Worm (Caenorhabditis elegans) whole organism, L1 larva: ENCODE measurements around the gene hlh-29.
"Not testable (repeated sequence)": the region's sequence is repeated elsewhere in the genome, so short reads cannot be mapped to it uniquely, and the experiment has no call there.

Source experiments
- F16B12.6 ChIP-seq: fragments of 150-350 bp; optimal IDR thresholded peaks from 2 replicates; lab custom pipeline; 2014; ENCODE audit warnings: missing biosample characterization, missing genetic modification characterization
- aly-2 ChIP-seq: fragments of 150-350 bp; optimal IDR thresholded peaks from 2 replicates; lab custom pipeline; 2014; ENCODE audit warnings: missing biosample characterization, missing genetic modification characterization
- ceh-90 ChIP-seq: sonication (generic microtip); optimal IDR thresholded peaks from 2 replicates; lab custom pipeline; 2016; ENCODE audit warnings: missing genetic modification characterization, missing compliant biosample characterization
- efl-1 ChIP-seq, 4 experiments: fragments of 150-350 bp; optimal IDR thresholded peaks in 3 of 4; peaks in 1 of 4; 1 replicate in 1 of 4; 2 replicates in 3 of 4; lab custom pipeline; 2014; ENCODE audit warnings: missing biosample characterization in 2 of 4, missing genetic modification characterization in 2 of 4, missing genetic modification reagents in 2 of 4
- elt-2 ChIP-seq: sonication (generic microtip); optimal IDR thresholded peaks from 2 replicates; lab custom pipeline; 2016; ENCODE audit warnings: missing genetic modification characterization, mild to moderate bottlenecking, inconsistent platforms, missing compliant biosample characterization, missing genetic modification reagents
- fkh-10 ChIP-seq: sonication (generic microtip); optimal IDR thresholded peaks from 2 replicates; lab custom pipeline; 2017; ENCODE audit warnings: missing biosample characterization, missing genetic modification reagents, missing genetic modification characterization
- jun-1 ChIP-seq: fragments of 150-350 bp; optimal IDR thresholded peaks from 2 replicates; lab custom pipeline; 2014; ENCODE audit warnings: missing biosample characterization, missing genetic modification reagents, missing genetic modification characterization
- lin-13 ChIP-seq: fragments of 150-350 bp; optimal IDR thresholded peaks from 2 replicates; lab custom pipeline; 2014; ENCODE audit warnings: missing biosample characterization, missing genetic modification reagents, missing genetic modification characterization
- nhr-237 ChIP-seq: fragments of 150-350 bp; optimal IDR thresholded peaks from 2 replicates; lab custom pipeline; 2014; ENCODE audit warnings: missing biosample characterization, missing genetic modification characterization
- snpc-4 ChIP-seq: fragments of 150-350 bp; optimal IDR thresholded peaks from 2 replicates; lab custom pipeline; 2014; ENCODE audit warnings: missing biosample characterization, missing genetic modification characterization
- unc-86 ChIP-seq: sonication (generic microtip); optimal IDR thresholded peaks from 2 replicates; lab custom pipeline; 2016; ENCODE audit warnings: missing genetic modification characterization, missing compliant biosample characterization
- ztf-4 ChIP-seq: fragments of 150-350 bp; optimal IDR thresholded peaks from 2 replicates; lab custom pipeline; 2014; ENCODE audit warnings: missing biosample characterization, missing genetic modification characterization

ce11 chrX:17548539-17548938 is at the start of gene hlh-29:
- TF ChIP-seq lin-13; jun-1 (tag; lab: Kevin White, UChicago); efl-1 (optimal IDR thresholded peaks at IDR 0.05; lab: Kevin White, UChicago); efl-1 (GFP tag; optimal IDR thresholded peaks at IDR 0.05 in 1 of 2; lab: Kevin White, UChicago); aly-2; snpc-4; fkh-10 (GFP tag; lab: Kevin White, UChicago); ztf-4; unc-86 (tag; lab: Kevin White, UChicago); ceh-90 (tag; lab: Kevin White, UChicago); F16B12.6 (tag; lab: Kevin White, UChicago); nhr-237; elt-2 (tag; lab: Kevin White, UChicago): not testable (repeated sequence)
